Worm (Caenorhabditis elegans) whole organism, L2 larva: ENCODE results near the gene ZK897.10.

ENCODE experiments used
- C34F6.9 ChIP-seq: fragments of 150-350 bp; optimal IDR thresholded peaks from 2 replicates; lab custom pipeline; 2014; ENCODE audit warnings: missing biosample characterization, missing genetic modification characterization
- F13H6.1 ChIP-seq: sonication (generic microtip); optimal IDR thresholded peaks from 2 replicates; lab custom pipeline; 2016; ENCODE audit warnings: missing genetic modification characterization, missing compliant biosample characterization
- R02D3.7 ChIP-seq: fragments of 150-350 bp; optimal IDR thresholded peaks from 2 replicates; lab custom pipeline; 2014; ENCODE audit warnings: missing biosample characterization, missing genetic modification characterization
- Y55F3AM.14 ChIP-seq: fragments of 200-800 bp; sonication (Bioruptor generic); optimal IDR thresholded peaks from 2 replicates; lab custom pipeline; 2018; ENCODE audit warnings: mild to moderate bottlenecking, missing genetic modification characterization, missing compliant biosample characterization
- ZK546.5 ChIP-seq: sonication (generic microtip); optimal IDR thresholded peaks from 2 replicates; lab custom pipeline; 2017; ENCODE audit warnings: missing biosample characterization, missing genetic modification characterization
- aly-2 ChIP-seq: fragments of 150-350 bp; optimal IDR thresholded peaks from 2 replicates; lab custom pipeline; 2014; ENCODE audit warnings: missing biosample characterization, missing genetic modification characterization
- ama-1 ChIP-seq: fragments of 150-350 bp; optimal IDR thresholded peaks from 2 replicates; lab custom pipeline; 2018; ENCODE audit warnings: inconsistent platforms
- blmp-1 ChIP-seq: sonication (generic microtip); optimal IDR thresholded peaks from 2 replicates; lab custom pipeline; 2017; ENCODE audit warnings: missing genetic modification characterization, mild to moderate bottlenecking, missing compliant biosample characterization, antibody characterized with exemption, moderate library complexity; ENCODE audit not compliant: insufficient read depth
- ceh-16 ChIP-seq: fragments of 150-350 bp; optimal IDR thresholded peaks from 2 replicates; lab custom pipeline; 2014; ENCODE audit warnings: missing biosample characterization, missing genetic modification characterization
- dmd-4 ChIP-seq: sonication (generic microtip); optimal IDR thresholded peaks from 2 replicates; lab custom pipeline; 2017; ENCODE audit warnings: missing biosample characterization, missing genetic modification characterization
- lin-13 ChIP-seq: fragments of 150-350 bp; optimal IDR thresholded peaks from 2 replicates; lab custom pipeline; 2014; ENCODE audit warnings: missing biosample characterization, missing genetic modification reagents, missing genetic modification characterization
- lsy-2 ChIP-seq, 2 experiments: fragments of 150-350 bp in 1 of 2; sonication (generic microtip) in 1 of 2; optimal IDR thresholded peaks; 2 replicates each; lab custom pipeline; 2014 to 2017; ENCODE audit warnings: missing biosample characterization in 2 of 2, missing genetic modification characterization in 2 of 2
- mab-5 ChIP-seq: fragments of 150-350 bp; optimal IDR thresholded peaks from 2 replicates; lab custom pipeline; 2014; ENCODE audit warnings: missing biosample characterization, missing genetic modification characterization
- nhr-10 ChIP-seq: sonication (generic microtip); optimal IDR thresholded peaks from 2 replicates; lab custom pipeline; 2017; ENCODE audit warnings: missing biosample characterization, missing genetic modification characterization
- nhr-12 ChIP-seq: fragments of 150-350 bp; optimal IDR thresholded peaks from 2 replicates; lab custom pipeline; 2014; ENCODE audit warnings: missing biosample characterization, missing genetic modification characterization
- nhr-129 ChIP-seq: fragments of 150-350 bp; optimal IDR thresholded peaks from 2 replicates; lab custom pipeline; 2014; ENCODE audit warnings: missing biosample characterization, missing genetic modification characterization
- nhr-23 ChIP-seq: fragments of 150-350 bp; optimal IDR thresholded peaks from 2 replicates; lab custom pipeline; 2014; ENCODE audit warnings: missing biosample characterization, missing genetic modification reagents, missing genetic modification characterization
- nhr-25 ChIP-seq: fragments of 150-350 bp; sonication (generic microtip); optimal IDR thresholded peaks from 3 replicates; lab custom pipeline; 2014; ENCODE audit warnings: missing biosample characterization, missing genetic modification characterization
- nhr-6 ChIP-seq: fragments of 150-350 bp; optimal IDR thresholded peaks from 2 replicates; lab custom pipeline; 2014; ENCODE audit warnings: missing biosample characterization, missing genetic modification characterization
- peb-1 ChIP-seq: fragments of 150-350 bp; optimal IDR thresholded peaks from 2 replicates; lab custom pipeline; 2014; ENCODE audit warnings: missing biosample characterization, missing genetic modification characterization
- skn-1 ChIP-seq: sonication (generic microtip); optimal IDR thresholded peaks from 2 replicates; lab custom pipeline; 2017; ENCODE audit warnings: missing biosample characterization, missing genetic modification characterization
- sma-3 ChIP-seq: sonication (generic microtip); optimal IDR thresholded peaks from 2 replicates; lab custom pipeline; 2016; ENCODE audit warnings: missing genetic modification reagents, missing genetic modification characterization, missing compliant biosample characterization
- sma-9 ChIP-seq, 2 experiments: fragments of 150-350 bp in 1 of 2; sonication (generic microtip) in 1 of 2; optimal IDR thresholded peaks; 2 replicates each; lab custom pipeline; 2014 to 2016; ENCODE audit warnings: missing genetic modification characterization in 2 of 2, mild to moderate bottlenecking in 1 of 2, missing biosample characterization in 1 of 2, missing compliant biosample characterization in 1 of 2, missing genetic modification reagents in 1 of 2, moderate library complexity in 1 of 2
- snpc-4 ChIP-seq: fragments of 150-350 bp; optimal IDR thresholded peaks from 2 replicates; lab custom pipeline; 2014; ENCODE audit warnings: missing biosample characterization, missing genetic modification characterization
- unc-39 ChIP-seq: fragments of 150-350 bp; optimal IDR thresholded peaks from 2 replicates; lab custom pipeline; 2014; ENCODE audit warnings: missing biosample characterization, missing genetic modification characterization
- unc-55 ChIP-seq: fragments of 150-350 bp; sonication (generic microtip); optimal IDR thresholded peaks from 3 replicates; lab custom pipeline; 2014; ENCODE audit warnings: missing biosample characterization, missing genetic modification reagents, missing genetic modification characterization
- zag-1 ChIP-seq: fragments of 150-350 bp; optimal IDR thresholded peaks from 2 replicates; lab custom pipeline; 2014; ENCODE audit warnings: missing biosample characterization, missing genetic modification characterization
- ztf-1 ChIP-seq: fragments of 200-800 bp; sonication (Bioruptor generic); conservative IDR thresholded peaks from 2 replicates; pipeline ENCODE4 v1.3.6; 2022; ENCODE audit warnings: missing genetic modification characterization, missing compliant biosample characterization
- ztf-11 ChIP-seq: sonication (generic microtip); optimal IDR thresholded peaks from 2 replicates; lab custom pipeline; 2017; ENCODE audit warnings: missing biosample characterization, missing genetic modification characterization
- ztf-4 ChIP-seq: fragments of 150-350 bp; optimal IDR thresholded peaks from 2 replicates; lab custom pipeline; 2014; ENCODE audit warnings: missing biosample characterization, missing genetic modification characterization

ZK897.10 gene

ce11 chrIV:12773519-12773918 is 8.4 kb downstream of the ZK897.10 start, which contains the start of gene unc-31:
TSS of gene unc-31 (plus strand) at chrIV:12773867.
- TF ChIP-seq unc-55 (GFP tag; lab: Kevin White, UChicago) (peak; percentile 20), lsy-2 (tag; optimal IDR thresholded peaks at IDR 0.05; lab: Kevin White, UChicago) (no peak), nhr-25 (tag; lab: Kevin White, UChicago) (no peak), mab-5 (no peak), C34F6.9 (tag; lab: Kevin White, UChicago) (peak; percentile 1)

ce11 chrIV:12780980-12781379 is 15.8 kb downstream of the ZK897.10 start:
- TF ChIP-seq nhr-6 (tag; lab: Kevin White, UChicago) (no peak), sma-3 (GFP tag; lab: Kevin White, UChicago) (no peak), nhr-10 (tag; lab: Kevin White, UChicago) (no peak), aly-2 (no peak), dmd-4 (tag; lab: Kevin White, UChicago) (no peak), Y55F3AM.14 (GFP tag; lab: Kevin White, UChicago) (no peak), nhr-25 (tag; lab: Kevin White, UChicago) (no peak), ztf-11 (tag; lab: Kevin White, UChicago) (no peak), nhr-23 (no peak)

ce11 chrIV:12781804-12782449 is 16.8 kb downstream of the ZK897.10 start:
- TF ChIP-seq snpc-4 (tag; lab: Kevin White, UChicago): peak; percentile 34
- no peak for TF ChIP-seq unc-39 (tag; lab: Kevin White, UChicago)

ce11 chrIV:12783165-12783564 is 18.0 kb downstream of the ZK897.10 start:
- no peak for TF ChIP-seq nhr-23
- TF ChIP-seq snpc-4 (tag; lab: Kevin White, UChicago): no peak
- TF ChIP-seq ceh-16 (tag; lab: Kevin White, UChicago): no peak
- TF ChIP-seq lin-13 (GFP tag; lab: Kevin White, UChicago): no peak
- no peak for TF ChIP-seq nhr-10 (tag; lab: Kevin White, UChicago)
- no peak for TF ChIP-seq R02D3.7 (tag; lab: Kevin White, UChicago)
- no peak for TF ChIP-seq unc-55 (GFP tag; lab: Kevin White, UChicago)
- TF ChIP-seq lsy-2 (tag; optimal IDR thresholded peaks at IDR 0.05; lab: Kevin White, UChicago): no peak

ce11 chrIV:12785988-12786387 is 20.8 kb downstream of the ZK897.10 start:
- TF ChIP-seq snpc-4 (tag; lab: Kevin White, UChicago): peak; percentile 79
- TF ChIP-seq dmd-4 (tag; lab: Kevin White, UChicago): no peak

- TF ChIP-seq snpc-4 (tag; lab: Kevin White, UChicago): peak; percentile 83
- peak; percentile 3 for TF ChIP-seq sma-3 (GFP tag; lab: Kevin White, UChicago)
- TF ChIP-seq, all 48 proteins: peak for 2; not testable (repeated sequence) for 46
Observed at ce11 chrIV:12786996-12787395, 21.8 kb downstream of the ZK897.10 start.

- TF ChIP-seq snpc-4 (tag; lab: Kevin White, UChicago): no peak
- no peak for TF ChIP-seq nhr-6 (tag; lab: Kevin White, UChicago)
- no peak for TF ChIP-seq sma-3 (GFP tag; lab: Kevin White, UChicago)
- no peak for TF ChIP-seq Y55F3AM.14 (GFP tag; lab: Kevin White, UChicago)
- TF ChIP-seq sma-9 (GFP tag; optimal IDR thresholded peaks at IDR 0.05; lab: Kevin White, UChicago): no peak
- TF ChIP-seq sma-9 (tag; optimal IDR thresholded peaks at IDR 0.05; lab: Kevin White, UChicago): no peak
- TF ChIP-seq F13H6.1 (tag; lab: Kevin White, UChicago): no peak
- no peak for TF ChIP-seq ceh-16 (tag; lab: Kevin White, UChicago)
- TF ChIP-seq peb-1 (tag; lab: Kevin White, UChicago): no peak
- TF ChIP-seq zag-1: no peak
- TF ChIP-seq lsy-2 (tag; optimal IDR thresholded peaks at IDR 0.05; lab: Kevin White, UChicago): no peak
- no peak for TF ChIP-seq ztf-1 (GFP tag; lab: Robert Waterston, UW)
- TF ChIP-seq skn-1 (tag; lab: Kevin White, UChicago): no peak
- no peak for TF ChIP-seq ama-1 (lab: Kevin White, UChicago)
- no peak for TF ChIP-seq ZK546.5 (tag; lab: Kevin White, UChicago)
- TF ChIP-seq nhr-129 (tag; lab: Kevin White, UChicago): no peak
- TF ChIP-seq nhr-12 (tag; lab: Kevin White, UChicago): no peak
- TF ChIP-seq blmp-1: no peak
- no peak for TF ChIP-seq ztf-4 (tag; lab: Kevin White, UChicago)
Observed at ce11 chrIV:12789088-12789487, 23.9 kb downstream of the ZK897.10 start, which contains the start of gene F07C6.3. TSS of gene F07C6.3 (plus strand) at chrIV:12789235.
